Fruit fly (Drosophila melanogaster) whole organism, embryonic: Measurements from ENCODE around the gene CG11655.

Experiments used
- CG15514 ChIP-seq: fragments of 200-800 bp; sonication (Bioruptor generic); optimal IDR thresholded peaks from 3 replicates; lab custom pipeline; 2017; ENCODE audit warnings: missing biosample characterization, missing genetic modification characterization, mild to moderate bottlenecking, moderate library complexity, missing genetic modification reagents
- E2f2 ChIP-seq: fragments of 200-800 bp; sonication (Bioruptor generic); IDR thresholded peaks from 2 replicates; pipeline ENCODE4 v1.3.6; 2022; ENCODE audit warnings: missing biosample characterization, missing genetic modification characterization
- NfI ChIP-seq: fragments of 200-800 bp; sonication (Bioruptor generic); optimal IDR thresholded peaks from 3 replicates; lab custom pipeline; 2018; ENCODE audit warnings: missing biosample characterization, mild to moderate bottlenecking, missing genetic modification characterization, moderate library complexity
- Sin3A ChIP-seq: fragments of >200 bp; optimal IDR thresholded peaks from 2 replicates; lab custom pipeline; 2018
- danr ChIP-seq: fragments of 200-800 bp; sonication (Bioruptor generic); IDR thresholded peaks from 2 replicates; pipeline ENCODE4 v1.3.6; 2022; ENCODE audit warnings: missing biosample characterization, missing genetic modification characterization

DNA sequence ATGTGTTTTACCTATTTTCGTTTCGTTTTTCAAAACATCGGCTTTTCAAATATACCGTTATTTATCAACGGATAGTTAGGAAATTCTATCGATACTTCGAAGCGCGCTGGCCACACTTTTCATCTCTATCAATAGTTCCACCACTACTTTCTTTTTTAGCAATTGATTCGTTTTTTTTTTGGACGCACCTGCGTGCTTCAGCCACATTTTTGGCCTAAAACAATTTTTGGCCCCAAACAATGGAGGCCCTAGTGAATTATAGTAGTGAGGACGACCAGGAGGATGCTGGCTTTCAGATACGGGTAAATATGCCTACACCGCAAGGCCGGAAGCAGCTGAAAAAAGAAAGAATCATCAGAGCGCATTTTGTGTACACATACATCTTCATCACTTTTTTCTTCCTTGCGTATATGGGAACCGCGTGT lies 29.0 kb downstream of the CG11655 start, which contains the start of gene CG6340:
- peak; percentile 76 for TF ChIP-seq E2f2 (GFP tag; lab: Robert Waterston, UW)
- TF ChIP-seq NfI (GFP tag; lab: Kevin White, UChicago): no peak
- no peak for TF ChIP-seq danr (GFP tag; lab: Robert Waterston, UW)
- peak; percentile 10 for TF ChIP-seq Sin3A (lab: Kevin White, UChicago)
- peak; percentile 68 for TF ChIP-seq CG15514 (GFP tag; lab: Kevin White, UChicago)
